Worm (Caenorhabditis elegans): Measurements from ENCODE around the gene Y105C5B.1418.
A peak's percentile ranks its signal among the peaks of the same experiment; 100 is the strongest.

Gene Y105C5B.1418

DNA sequence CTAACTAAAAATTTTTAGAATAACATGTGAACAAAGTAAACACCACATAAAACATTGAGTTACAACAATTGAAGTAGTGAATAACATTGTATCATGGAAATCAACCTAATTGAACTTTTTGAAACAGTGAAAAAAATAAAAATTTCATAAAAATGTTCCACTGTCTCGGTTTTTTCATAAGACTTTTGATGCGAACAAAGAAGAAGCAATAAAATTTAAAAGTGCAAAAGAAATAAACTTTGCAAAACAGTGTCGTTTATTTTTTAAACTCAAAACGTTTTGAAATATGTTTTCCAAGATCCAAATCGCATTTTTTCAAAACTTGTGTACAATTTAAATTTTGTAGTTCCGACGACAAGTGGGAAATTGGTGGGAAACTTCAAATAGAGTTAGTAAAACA lies 29.2 kb downstream of the Y105C5B.1418 start:
- TF ChIP-seq mep-1 (tag; optimal IDR thresholded peaks at IDR 0.05): no peak
- TF ChIP-seq nhr-28 (tag; optimal IDR thresholded peaks at IDR 0.05): no peak
- no peak for TF ChIP-seq spr-3 (GFP tag; optimal IDR thresholded peaks at IDR 0.05)
- no peak for TF ChIP-seq mxl-3 (GFP tag; optimal IDR thresholded peaks at IDR 0.05)
- TF ChIP-seq snpc-1.2 (GFP tag; IDR thresholded peaks at IDR 0.05): peak; percentile 65; the same call in 1 of the 2 replicates
- no peak for TF ChIP-seq set-16 (GFP tag; IDR thresholded peaks at IDR 0.05)

DNA sequence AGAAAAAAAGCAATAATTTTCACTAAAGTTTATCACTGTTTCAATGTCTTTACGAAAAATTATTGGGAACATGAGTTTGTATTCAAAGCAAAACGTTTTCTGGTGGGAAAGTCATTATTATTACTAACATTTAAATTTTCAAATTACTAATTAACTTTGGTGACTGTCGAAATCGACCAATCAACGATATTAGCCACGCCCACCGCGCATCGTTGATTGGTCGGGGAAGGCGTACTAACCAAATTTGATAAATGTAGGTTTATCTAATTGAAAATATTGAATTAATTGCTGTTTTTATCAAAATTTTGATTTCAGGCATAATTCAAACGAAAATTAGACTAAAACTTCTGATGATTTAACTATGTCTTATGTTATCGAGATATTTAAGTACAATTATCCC lies 30.5 kb downstream of the Y105C5B.1418 start:
- no peak for TF ChIP-seq lin-15B (tag; optimal IDR thresholded peaks at IDR 0.05)
- TF ChIP-seq ztf-7 (tag; optimal IDR thresholded peaks at IDR 0.05): no peak
- no peak for TF ChIP-seq lim-7 (GFP tag; IDR thresholded peaks at IDR 0.05)
- no peak for TF ChIP-seq R02D3.7 (tag; optimal IDR thresholded peaks at IDR 0.05)
- TF ChIP-seq mxl-2 (GFP tag; conservative IDR thresholded peaks at IDR 0.05): no peak

DNA sequence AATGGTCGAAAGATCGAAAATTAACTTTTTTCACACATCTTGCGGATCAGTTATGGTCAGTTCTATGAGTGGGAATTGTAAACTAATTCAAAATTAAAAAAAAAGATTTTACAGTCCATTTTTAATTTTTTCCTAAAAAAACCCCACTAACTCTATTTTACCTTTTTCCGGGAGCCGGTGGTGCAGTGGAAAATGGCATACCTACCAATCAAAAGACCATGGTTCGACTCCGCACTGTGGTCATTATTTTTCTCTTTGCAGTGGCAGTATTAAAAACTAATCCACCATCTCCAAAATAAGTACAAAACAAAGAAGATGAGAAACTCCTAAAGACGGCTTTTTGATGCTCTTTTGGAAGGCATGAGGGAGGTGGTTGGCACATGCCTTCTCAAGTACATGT lies 31.2 kb downstream of the Y105C5B.1418 start:
- no peak for TF ChIP-seq spr-1 (tag; optimal IDR thresholded peaks at IDR 0.05)
- TF ChIP-seq snpc-1.2 (GFP tag; IDR thresholded peaks at IDR 0.05): peak; percentile 93

DNA sequence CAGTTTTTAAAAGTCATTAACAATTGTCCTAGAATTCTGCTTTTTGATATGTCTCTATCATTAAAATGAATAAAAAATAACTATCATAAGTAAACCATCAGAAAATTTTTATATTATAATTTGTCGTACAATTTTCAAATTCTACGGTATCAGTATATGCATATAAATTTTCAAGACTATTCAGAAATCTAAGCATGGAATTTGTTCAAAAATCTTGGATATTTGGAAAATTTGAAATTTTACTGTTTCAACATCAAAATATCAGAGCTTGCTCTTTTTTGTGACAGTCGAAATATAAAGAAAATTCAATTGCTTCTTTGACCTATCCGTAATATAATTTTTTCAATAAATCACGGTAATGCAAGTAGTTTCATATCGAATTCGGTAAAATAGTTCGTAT lies 32.1 kb downstream of the Y105C5B.1418 start:
- TF ChIP-seq snpc-1.2 (GFP tag; IDR thresholded peaks at IDR 0.05): peak; percentile 85
- no peak for TF ChIP-seq nhr-41 (GFP tag; IDR thresholded peaks at IDR 0.05)
- TF ChIP-seq cey-2 (tag; optimal IDR thresholded peaks at IDR 0.05; ENCODE audit: borderline replicate concordance, insufficient read depth): no peak
- TF ChIP-seq mxl-3 (GFP tag; optimal IDR thresholded peaks at IDR 0.05): no peak

DNA sequence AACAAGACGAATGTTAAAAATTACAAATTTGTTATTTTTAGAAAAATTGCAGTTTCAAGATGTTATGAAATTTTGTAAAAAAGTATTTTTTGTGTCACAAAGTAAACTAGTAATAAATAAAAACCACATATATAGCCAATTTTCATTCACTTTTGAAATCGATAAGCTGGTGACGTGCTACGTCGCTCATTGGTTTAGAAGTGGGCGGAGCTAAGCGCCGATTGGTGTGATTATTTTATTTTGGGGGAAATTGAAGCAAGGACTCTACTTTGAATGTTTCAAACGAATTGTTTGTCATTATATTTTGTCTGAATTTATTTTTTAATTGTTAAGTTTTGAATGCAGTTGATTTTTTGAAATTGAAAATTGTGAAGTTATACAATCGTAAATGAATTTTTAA lies 32.9 kb downstream of the Y105C5B.1418 start:
- TF ChIP-seq mes-2 (tag; optimal IDR thresholded peaks at IDR 0.05; ENCODE audit: poor library complexity, severe bottlenecking) (no peak), ceh-82 (tag; optimal IDR thresholded peaks at IDR 0.05) (no peak), aha-1 (tag) (peak; percentile 53), zfp-2 (tag; optimal IDR thresholded peaks at IDR 0.05) (no peak), pha-4 (GFP tag; IDR thresholded peaks at IDR 0.05) (no peak), pha-4 (tag; optimal IDR thresholded peaks at IDR 0.05) (no peak), hlh-11 (tag; optimal IDR thresholded peaks at IDR 0.05) (no peak), dmd-8 (GFP tag; IDR thresholded peaks at IDR 0.05) (no peak)

DNA sequence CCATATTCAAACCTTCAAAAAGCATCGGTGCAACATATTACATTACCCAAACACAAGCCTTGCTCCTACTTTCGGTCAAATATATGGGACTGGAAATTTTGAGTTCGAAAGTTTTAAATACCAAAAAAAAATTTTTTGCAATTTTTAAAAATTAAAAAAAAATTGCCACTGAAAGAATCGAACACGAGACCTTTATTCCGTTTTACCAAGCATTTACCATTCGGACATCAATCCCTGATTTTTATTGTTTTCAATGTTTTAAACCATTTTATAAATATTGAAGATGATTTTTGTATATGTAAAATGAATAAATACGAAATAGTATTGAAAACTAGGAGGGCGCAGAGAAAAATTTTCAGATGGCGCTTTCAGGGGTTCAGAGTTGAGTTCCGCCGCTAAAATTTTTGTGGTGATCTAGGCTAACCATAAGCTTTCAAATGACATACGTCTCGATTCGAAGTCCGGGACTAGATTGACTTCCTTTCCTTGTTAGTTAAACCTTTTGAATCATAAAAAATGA lies 36.3 kb downstream of the Y105C5B.1418 start:
- peak; percentile 95 for TF ChIP-seq snpc-1.2 (GFP tag; IDR thresholded peaks at IDR 0.05)

DNA sequence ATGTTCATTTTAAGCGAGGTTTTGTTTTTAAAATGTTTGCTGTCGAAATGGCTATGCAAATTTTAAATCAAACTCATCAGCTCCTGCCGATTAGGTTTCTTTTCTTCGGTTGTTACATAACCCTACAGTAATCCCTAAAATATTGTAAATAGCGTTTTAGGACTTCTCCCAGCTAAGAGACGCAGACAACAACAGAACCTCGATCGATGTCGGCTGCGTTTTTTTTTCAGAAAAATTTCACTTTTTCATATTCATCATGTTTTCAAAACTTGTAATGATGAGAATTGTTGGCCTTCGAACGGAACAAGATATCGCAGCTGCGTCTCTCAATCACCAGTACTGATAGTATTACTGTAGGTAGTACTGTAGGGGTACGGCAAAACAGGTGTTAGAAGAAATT lies 38.8 kb downstream of the Y105C5B.1418 start:
- TF ChIP-seq snpc-4 (tag; optimal IDR thresholded peaks at IDR 0.05) (peak; percentile 17), arid-1 (GFP tag; conservative IDR thresholded peaks at IDR 0.05) (no peak), unc-62 (GFP tag; optimal IDR thresholded peaks at IDR 0.05 in 1 of 2) (peak in 1 of 2 experiments; percentile 4), unc-62 (tag; optimal IDR thresholded peaks at IDR 0.05) (no peak)

DNA sequence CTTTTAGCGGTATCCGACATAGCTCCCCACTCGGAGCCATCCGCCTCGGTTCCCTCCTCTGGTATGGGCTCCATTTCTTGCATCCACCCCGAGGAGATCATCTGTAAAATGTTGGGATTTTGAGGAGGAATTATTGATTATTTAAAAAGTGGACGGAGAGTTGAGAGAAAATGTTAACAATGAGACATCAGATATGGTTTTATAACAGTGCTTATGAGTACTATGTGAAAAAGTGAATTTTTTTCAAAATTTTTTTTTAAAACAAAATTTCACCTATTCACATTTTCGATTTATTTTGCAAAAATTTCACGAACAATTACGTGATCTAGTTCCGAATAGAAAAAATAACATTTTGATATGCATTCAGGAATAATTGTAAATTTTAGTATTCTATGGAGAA lies 40.5 kb downstream of the Y105C5B.1418 start, which contains the start of gene jac-1:
Gene jac-1, minus strand, starts transcription at position 101 of the 400 bp plus-strand sequence.
- peak; percentile 23 for TF ChIP-seq aha-1 (tag)
- no peak for TF ChIP-seq attf-4 (tag; optimal IDR thresholded peaks at IDR 0.05)
